Fruit fly (Drosophila melanogaster): ENCODE measurements around the gene CG3909.

CG3909 gene

dm6 chr3R:10053559-10053958 is 10.5 kb downstream of the CG3909 start:
- TF ChIP-seq CG4496 (GFP tag; IDR thresholded peaks at IDR 0.05): no peak
- no peak for TF ChIP-seq CG13204 (GFP tag; optimal IDR thresholded peaks at IDR 0.05)
- no peak for TF ChIP-seq CG8159 (tag; optimal IDR thresholded peaks at IDR 0.05)
- no peak for TF ChIP-seq Ets98B (GFP tag; IDR thresholded peaks at IDR 0.05)
- no peak for TF ChIP-seq CG9948 (tag; optimal IDR thresholded peaks at IDR 0.05)
- TF ChIP-seq CG32121 (GFP tag; IDR thresholded peaks at IDR 0.05): no peak
- no peak for TF ChIP-seq Pif1A (GFP tag; optimal IDR thresholded peaks at IDR 0.05)
- no peak for TF ChIP-seq CG8301 (tag; optimal IDR thresholded peaks at IDR 0.05)
- no peak for TF ChIP-seq CG17806 (tag; optimal IDR thresholded peaks at IDR 0.05)
- TF ChIP-seq CG10348 (GFP tag; IDR thresholded peaks at IDR 0.05): no peak
- no peak for TF ChIP-seq Pif1B (GFP tag; optimal IDR thresholded peaks at IDR 0.05)
- TF ChIP-seq rn (GFP tag; IDR thresholded peaks at IDR 0.05): no peak
- TF ChIP-seq CG12605 (GFP tag; IDR thresholded peaks at IDR 0.05): no peak
- TF ChIP-seq CG15710 (tag; optimal IDR thresholded peaks at IDR 0.05): no peak
- no peak for TF ChIP-seq CG14655 (GFP tag; optimal IDR thresholded peaks at IDR 0.05)
- no peak for TF ChIP-seq D1 (tag; optimal IDR thresholded peaks at IDR 0.05)
- TF ChIP-seq CG34367 (tag; optimal IDR thresholded peaks at IDR 0.05): no peak
- TF ChIP-seq EcR (GFP tag; optimal IDR thresholded peaks at IDR 0.05): no peak
- TF ChIP-seq gl (tag; optimal IDR thresholded peaks at IDR 0.05): no peak
- no peak for TF ChIP-seq fd96Ca (GFP tag; IDR thresholded peaks at IDR 0.05)

dm6 chr3R:10054278-10054975 is 11.4 kb downstream of the CG3909 start:
- TF ChIP-seq CG15710 (tag; optimal IDR thresholded peaks at IDR 0.05): no peak
- TF ChIP-seq CG9948 (tag; optimal IDR thresholded peaks at IDR 0.05): no peak
- no peak for TF ChIP-seq EcR (GFP tag; optimal IDR thresholded peaks at IDR 0.05)
- no peak for TF ChIP-seq rn (GFP tag; IDR thresholded peaks at IDR 0.05)
- no peak for TF ChIP-seq Ets98B (GFP tag; IDR thresholded peaks at IDR 0.05)
- no peak for TF ChIP-seq D1 (tag; optimal IDR thresholded peaks at IDR 0.05)
- no peak for TF ChIP-seq Snoo (tag; optimal IDR thresholded peaks at IDR 0.05)
- no peak for TF ChIP-seq CG8301 (tag; optimal IDR thresholded peaks at IDR 0.05)
- TF ChIP-seq CG34367 (tag; optimal IDR thresholded peaks at IDR 0.05): no peak
- no peak for TF ChIP-seq Pif1B (GFP tag; optimal IDR thresholded peaks at IDR 0.05)
- TF ChIP-seq CG13204 (GFP tag; optimal IDR thresholded peaks at IDR 0.05): no peak
- no peak for TF ChIP-seq CG14655 (GFP tag; optimal IDR thresholded peaks at IDR 0.05)
- no peak for TF ChIP-seq CG8159 (tag; optimal IDR thresholded peaks at IDR 0.05)
- no peak for TF ChIP-seq CG12605 (GFP tag; IDR thresholded peaks at IDR 0.05)
- no peak for TF ChIP-seq CG4496 (GFP tag; IDR thresholded peaks at IDR 0.05)
- no peak for TF ChIP-seq fd96Ca (GFP tag; IDR thresholded peaks at IDR 0.05)
- no peak for TF ChIP-seq Pif1A (GFP tag; optimal IDR thresholded peaks at IDR 0.05)
- TF ChIP-seq gl (tag; optimal IDR thresholded peaks at IDR 0.05): no peak
- TF ChIP-seq CG32121 (GFP tag; IDR thresholded peaks at IDR 0.05): no peak
- TF ChIP-seq CG10348 (GFP tag; IDR thresholded peaks at IDR 0.05): no peak

- TF ChIP-seq EcR (GFP tag; optimal IDR thresholded peaks at IDR 0.05): no peak
Measured at dm6 chr3R:10055004-10055403, 11.9 kb downstream of the CG3909 start.

dm6 chr3R:10055951-10056350 is 12.9 kb downstream of the CG3909 start, which contains the start of gene Npc2d:
TSS of gene Npc2d (minus strand) at chr3R:10056083.
- TF ChIP-seq CG8301 (tag; optimal IDR thresholded peaks at IDR 0.05): no peak
- TF ChIP-seq CG14655 (GFP tag; optimal IDR thresholded peaks at IDR 0.05): no peak

- no peak for TF ChIP-seq D1 (tag; optimal IDR thresholded peaks at IDR 0.05)
- no peak for TF ChIP-seq gl (tag; optimal IDR thresholded peaks at IDR 0.05)
- TF ChIP-seq CG8301 (tag; optimal IDR thresholded peaks at IDR 0.05): no peak
- no peak for TF ChIP-seq Pif1B (GFP tag; optimal IDR thresholded peaks at IDR 0.05)
- no peak for TF ChIP-seq Pif1A (GFP tag; optimal IDR thresholded peaks at IDR 0.05)
- TF ChIP-seq CG34367 (tag; optimal IDR thresholded peaks at IDR 0.05): no peak
- no peak for TF ChIP-seq CG13204 (GFP tag; optimal IDR thresholded peaks at IDR 0.05)
- TF ChIP-seq rn (GFP tag; IDR thresholded peaks at IDR 0.05): no peak
- TF ChIP-seq CG8159 (tag; optimal IDR thresholded peaks at IDR 0.05): no peak
- TF ChIP-seq CG17806 (tag; optimal IDR thresholded peaks at IDR 0.05): no peak
- no peak for TF ChIP-seq CG12605 (GFP tag; IDR thresholded peaks at IDR 0.05)
- no peak for TF ChIP-seq fd96Ca (GFP tag; IDR thresholded peaks at IDR 0.05)
- no peak for TF ChIP-seq CG15710 (tag; optimal IDR thresholded peaks at IDR 0.05)
- no peak for TF ChIP-seq CG14655 (GFP tag; optimal IDR thresholded peaks at IDR 0.05)
- no peak for TF ChIP-seq CG32121 (GFP tag; IDR thresholded peaks at IDR 0.05)
- TF ChIP-seq CG9948 (tag; optimal IDR thresholded peaks at IDR 0.05): no peak
- no peak for TF ChIP-seq EcR (GFP tag; optimal IDR thresholded peaks at IDR 0.05)
- no peak for TF ChIP-seq Snoo (tag; optimal IDR thresholded peaks at IDR 0.05)
Measured at dm6 chr3R:10056647-10057046, 13.6 kb downstream of the CG3909 start.

dm6 chr3R:10059358-10059757 is 16.3 kb downstream of the CG3909 start:
- TF ChIP-seq D1 (tag; optimal IDR thresholded peaks at IDR 0.05) (no peak), fd96Ca (GFP tag; IDR thresholded peaks at IDR 0.05) (no peak), CG9948 (tag; optimal IDR thresholded peaks at IDR 0.05) (no peak)

DNA sequence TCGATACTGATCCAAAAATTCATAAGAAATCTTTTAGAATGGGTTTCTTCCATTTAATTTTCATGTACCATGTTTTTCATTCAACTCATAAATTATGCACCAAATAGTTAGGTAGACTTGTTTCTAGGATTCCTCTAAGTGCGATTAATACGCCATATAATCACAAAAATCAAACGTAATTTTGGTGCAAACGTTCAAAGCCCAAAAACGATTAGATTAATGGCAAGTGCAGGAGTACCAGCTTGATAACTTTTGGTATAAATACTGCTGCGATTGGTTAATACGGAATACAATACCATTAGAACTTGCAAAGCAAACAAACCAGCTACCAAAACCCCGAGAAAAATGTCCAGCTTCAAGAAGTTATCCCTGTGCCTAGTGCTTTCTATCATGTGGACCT is 16.9 kb downstream of the CG3909 start, which contains the start of gene Npc2c:
Npc2c (plus strand) TSS at position 301 of the 400 bp plus-strand sequence.
- no peak for TF ChIP-seq EcR (GFP tag; optimal IDR thresholded peaks at IDR 0.05)
- no peak for TF ChIP-seq CG12605 (GFP tag; IDR thresholded peaks at IDR 0.05)
- TF ChIP-seq CG17806 (tag; optimal IDR thresholded peaks at IDR 0.05): no peak
- no peak for TF ChIP-seq CG13204 (GFP tag; optimal IDR thresholded peaks at IDR 0.05)

Measured in whole organism, pupa.